Worm (Caenorhabditis elegans): ENCODE results near the gene T04H1.13.
A peak's percentile ranks its signal among the peaks of the same experiment; 100 is the strongest.

The T04H1.13 gene

DNA sequence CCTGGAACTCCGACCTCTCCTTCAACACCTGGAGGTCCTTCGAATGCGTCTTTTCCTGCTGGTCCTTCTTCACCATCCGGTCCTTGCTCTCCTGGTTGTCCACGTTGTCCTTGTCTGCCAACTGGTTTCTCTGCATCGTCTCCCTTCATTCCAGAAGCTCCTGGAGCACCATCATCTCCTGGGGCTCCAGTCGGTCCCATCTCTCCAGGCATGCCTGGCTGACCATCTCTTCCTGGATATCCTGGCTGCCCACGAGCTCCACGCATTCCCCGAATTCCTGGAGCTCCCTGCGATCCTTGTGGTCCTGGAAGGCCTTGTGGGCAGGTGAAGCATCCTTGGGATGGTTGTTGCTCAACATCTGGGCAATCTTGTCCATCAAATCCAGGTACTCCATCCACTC lies 47.1 kb downstream of the T04H1.13 start:
- TF ChIP-seq set-16 (GFP tag; IDR thresholded peaks at IDR 0.05) (peak; percentile 88), aha-1 (tag) (peak; percentile 25), mxl-2 (GFP tag; conservative IDR thresholded peaks at IDR 0.05) (no peak), mep-1 (tag; optimal IDR thresholded peaks at IDR 0.05) (no peak), nhr-41 (GFP tag; IDR thresholded peaks at IDR 0.05) (no peak), T20F7.1 (GFP tag; optimal IDR thresholded peaks at IDR 0.05) (no peak), spr-1 (tag; optimal IDR thresholded peaks at IDR 0.05) (no peak), dmd-6 (GFP tag; IDR thresholded peaks at IDR 0.05) (no peak), dmd-8 (GFP tag; IDR thresholded peaks at IDR 0.05) (0 out of 2 replicates have a peak, but pooled peaks have one; percentile 11), lin-15B (tag; optimal IDR thresholded peaks at IDR 0.05) (no peak), zip-2 (tag; optimal IDR thresholded peaks at IDR 0.05) (no peak), sdz-12 (GFP tag; optimal IDR thresholded peaks at IDR 0.05) (no peak), unc-62 (GFP tag; optimal IDR thresholded peaks at IDR 0.05 in 1 of 2) (peak in 1 of 2 experiments; percentile 61), unc-62 (tag; optimal IDR thresholded peaks at IDR 0.05) (no peak), pqm-1 (tag; optimal IDR thresholded peaks at IDR 0.05) (no peak), nhr-6 (tag; optimal IDR thresholded peaks at IDR 0.05) (no peak)

DNA sequence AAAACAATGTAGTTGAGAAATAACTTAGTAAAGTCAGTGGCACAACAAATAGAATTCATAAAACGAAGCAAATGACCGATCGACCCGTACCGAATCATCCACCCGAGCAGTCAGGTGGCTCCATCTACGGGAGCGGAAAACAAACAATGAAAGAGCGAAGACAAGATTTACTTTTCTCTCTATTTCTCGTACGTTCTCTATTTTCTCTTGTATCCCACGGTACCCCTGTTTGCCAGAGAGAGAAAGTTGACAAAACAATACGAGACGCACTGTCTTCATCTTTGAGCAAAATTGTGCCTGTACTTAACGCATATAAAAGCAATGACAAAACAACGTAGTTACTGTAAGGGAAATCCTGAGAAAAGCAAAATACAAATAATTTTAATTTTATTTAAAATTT lies 48.2 kb downstream of the T04H1.13 start:
- TF ChIP-seq mxl-2 (GFP tag; conservative IDR thresholded peaks at IDR 0.05): no peak
- no peak for TF ChIP-seq hmg-1.1 (GFP tag; IDR thresholded peaks at IDR 0.05)
- no peak for TF ChIP-seq T20F7.1 (GFP tag; optimal IDR thresholded peaks at IDR 0.05)
- TF ChIP-seq dmd-8 (GFP tag; IDR thresholded peaks at IDR 0.05): no peak
- no peak for TF ChIP-seq aha-1 (tag)
- no peak for TF ChIP-seq zag-1 (tag; optimal IDR thresholded peaks at IDR 0.05)
- TF ChIP-seq nhr-10 (tag; optimal IDR thresholded peaks at IDR 0.05): no peak
- TF ChIP-seq ceh-32 (tag; optimal IDR thresholded peaks at IDR 0.05; ENCODE audit: poor library complexity): no peak
- TF ChIP-seq zfp-2 (tag; optimal IDR thresholded peaks at IDR 0.05): no peak

DNA sequence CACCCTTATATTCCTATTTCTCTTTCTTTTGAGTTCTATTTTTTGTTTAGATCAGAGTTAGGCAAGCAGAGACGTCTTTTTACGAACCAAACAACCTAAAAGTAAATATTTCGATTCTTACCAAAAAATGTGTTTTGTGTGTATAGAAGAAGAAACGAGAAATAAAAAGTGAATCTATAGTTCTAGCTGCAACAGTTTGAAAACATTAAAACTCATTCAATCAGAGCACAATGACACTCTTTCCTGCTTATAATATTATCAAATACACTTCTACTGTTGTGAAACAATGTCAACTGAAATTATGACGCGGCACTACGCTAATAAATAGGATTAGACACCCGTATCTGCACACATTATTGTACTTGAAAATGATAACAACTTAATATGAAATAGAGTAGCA lies 49.0 kb downstream of the T04H1.13 start, which contains the start of gene ZK836.3:
Gene ZK836.3 (minus strand): TSS at position 101 of the 400 bp plus-strand sequence.
- TF ChIP-seq F49E8.2 (tag; optimal IDR thresholded peaks at IDR 0.05; ENCODE audit: borderline replicate concordance): no peak
- no peak for TF ChIP-seq gei-8 (GFP tag; optimal IDR thresholded peaks at IDR 0.05)
- no peak for TF ChIP-seq zag-1 (tag; optimal IDR thresholded peaks at IDR 0.05)
- TF ChIP-seq dmd-8 (GFP tag; IDR thresholded peaks at IDR 0.05): no peak
- TF ChIP-seq php-3 (GFP tag; IDR thresholded peaks at IDR 0.05): no peak
- no peak for TF ChIP-seq cey-2 (tag; optimal IDR thresholded peaks at IDR 0.05; ENCODE audit: borderline replicate concordance, insufficient read depth)

All from whole organism, L4 larva.